Fruit fly (Drosophila melanogaster): ENCODE measurements around the gene kibra.

Gene kibra

DNA sequence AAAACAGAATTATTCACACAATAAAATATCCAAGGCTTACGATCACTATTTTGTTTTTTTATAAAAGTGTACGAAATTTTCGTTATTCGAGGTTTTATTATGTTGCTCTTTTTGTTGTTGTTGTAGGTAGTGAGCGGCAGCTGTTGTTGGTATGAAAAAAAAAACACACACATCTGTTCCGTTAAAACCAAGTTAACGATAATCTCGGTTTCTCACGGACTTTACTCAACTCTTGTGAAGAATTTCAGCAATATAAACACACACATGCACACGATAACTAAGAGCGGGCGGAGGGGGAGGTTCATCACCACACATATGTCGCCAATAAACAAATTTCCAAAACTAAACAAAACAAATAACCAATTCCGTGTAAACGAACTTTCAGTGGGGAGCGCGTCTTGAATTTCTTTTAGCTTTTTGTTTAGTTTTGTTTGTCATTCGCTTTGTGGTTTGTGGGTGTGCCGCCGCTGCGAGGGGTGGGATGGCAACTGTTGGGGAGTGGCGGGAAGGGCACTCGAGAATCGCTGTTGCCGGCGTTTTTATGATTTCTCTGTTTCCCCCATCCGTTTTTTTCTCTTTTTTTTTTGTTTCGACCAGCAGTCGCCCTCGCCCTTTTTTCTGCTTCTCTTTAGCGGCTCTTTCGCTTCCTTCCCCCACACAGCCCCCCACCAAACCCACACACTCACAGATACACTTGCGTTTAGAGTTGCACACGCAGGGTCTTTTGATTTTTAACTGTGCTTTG lies 69.7 kb downstream of the kibra start:
- TF ChIP-seq CG17801 (GFP tag; optimal IDR thresholded peaks at IDR 0.05; ENCODE audit: partially characterized antibody), result no peak

DNA sequence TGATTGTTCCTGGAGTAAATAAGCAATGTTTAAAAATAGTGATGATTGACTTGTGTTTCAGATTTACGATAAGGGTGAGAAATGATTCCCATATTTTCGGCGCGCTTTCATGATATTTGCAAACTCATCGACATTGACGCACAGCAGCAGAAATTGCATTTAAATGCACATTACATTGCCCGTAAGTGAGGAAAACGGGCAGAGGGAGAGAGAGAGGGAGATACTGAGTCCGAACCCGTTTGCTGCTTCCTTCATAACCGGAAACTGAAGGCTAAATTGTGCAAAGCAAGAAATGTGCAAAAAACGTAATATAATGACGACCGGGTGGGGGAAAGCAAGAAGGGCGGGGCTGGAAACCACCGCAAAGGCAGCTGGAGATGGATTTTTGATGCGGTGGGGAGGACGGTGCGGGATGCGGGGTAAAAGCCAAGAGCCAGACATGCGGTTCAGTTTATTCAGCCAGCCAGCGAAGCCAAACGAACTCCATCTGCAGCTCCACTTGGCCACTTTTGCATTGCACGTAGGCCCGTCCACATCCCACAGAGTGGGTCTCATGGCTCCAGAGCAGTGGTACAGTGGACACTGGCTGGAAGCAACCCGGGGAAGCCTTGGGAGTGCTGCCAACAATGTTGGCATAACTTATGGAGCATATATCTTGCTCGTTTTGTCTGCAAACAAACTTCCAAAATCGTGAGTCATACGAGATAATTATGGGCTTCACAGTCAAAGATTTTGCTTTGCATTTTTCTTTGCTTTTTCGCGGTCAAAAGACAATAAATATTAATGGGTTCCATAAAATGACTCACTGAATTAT lies 70.8 kb downstream of the kibra start:
- TF ChIP-seq CG17801 (GFP tag; optimal IDR thresholded peaks at IDR 0.05; ENCODE audit: partially characterized antibody), result no peak

DNA sequence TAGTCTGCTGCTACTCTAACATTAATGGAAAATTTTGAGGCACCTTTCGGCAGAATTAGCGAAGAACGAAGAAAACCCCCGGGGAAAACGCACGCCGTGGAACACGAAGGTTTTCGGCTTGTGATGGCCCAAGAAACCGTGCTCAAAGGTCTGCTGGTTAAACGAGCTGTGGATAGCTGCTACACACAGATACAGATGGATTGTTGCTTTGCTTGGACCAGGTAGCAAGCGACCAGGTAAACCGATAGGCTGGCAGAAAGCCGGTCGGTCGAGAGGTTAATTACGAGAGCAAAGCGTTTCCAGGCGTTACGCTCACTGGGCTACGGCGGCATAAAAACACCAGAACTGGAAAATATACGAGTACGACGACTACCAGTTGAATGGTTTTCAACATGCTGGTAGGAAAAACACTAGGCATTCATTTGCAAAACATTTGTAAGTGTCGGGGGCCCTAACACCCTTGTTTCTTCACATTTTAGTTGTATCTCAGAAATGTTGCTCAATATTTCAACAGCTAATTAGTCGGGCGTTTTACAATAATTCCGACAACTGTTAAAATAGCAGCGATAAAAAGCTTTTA lies 71.7 kb downstream of the kibra start:
- no peak for TF ChIP-seq CG17801 (GFP tag; optimal IDR thresholded peaks at IDR 0.05; ENCODE audit: partially characterized antibody)

DNA sequence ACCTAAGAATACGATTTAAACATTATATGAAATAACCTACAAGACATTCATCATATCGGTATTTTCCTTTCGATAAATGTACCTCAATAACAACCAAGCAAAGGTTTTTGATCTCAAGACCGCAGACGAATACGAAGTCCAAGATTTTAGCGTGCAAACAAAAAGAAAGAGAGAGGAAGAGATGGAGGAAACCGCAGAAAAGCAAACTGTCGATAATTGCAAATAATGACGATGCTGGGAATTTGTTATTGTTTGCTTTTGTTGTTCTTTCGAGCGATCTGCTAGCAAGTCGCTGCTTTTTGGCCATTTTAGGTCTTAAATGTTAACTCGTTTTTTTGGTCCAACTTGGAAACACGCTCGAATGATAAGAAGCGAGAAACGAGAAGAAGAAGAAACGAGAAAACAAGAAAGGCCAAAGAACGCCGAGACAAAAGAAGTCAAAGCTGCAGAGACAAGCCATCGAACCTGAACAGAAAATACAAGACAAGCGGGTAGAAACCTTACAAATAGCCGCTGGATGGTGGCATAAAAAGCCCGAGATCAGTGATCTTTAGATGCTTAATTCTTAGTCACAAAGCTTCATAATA lies 72.9 kb downstream of the kibra start:
- no peak for TF ChIP-seq CG17801 (GFP tag; optimal IDR thresholded peaks at IDR 0.05; ENCODE audit: partially characterized antibody)

DNA sequence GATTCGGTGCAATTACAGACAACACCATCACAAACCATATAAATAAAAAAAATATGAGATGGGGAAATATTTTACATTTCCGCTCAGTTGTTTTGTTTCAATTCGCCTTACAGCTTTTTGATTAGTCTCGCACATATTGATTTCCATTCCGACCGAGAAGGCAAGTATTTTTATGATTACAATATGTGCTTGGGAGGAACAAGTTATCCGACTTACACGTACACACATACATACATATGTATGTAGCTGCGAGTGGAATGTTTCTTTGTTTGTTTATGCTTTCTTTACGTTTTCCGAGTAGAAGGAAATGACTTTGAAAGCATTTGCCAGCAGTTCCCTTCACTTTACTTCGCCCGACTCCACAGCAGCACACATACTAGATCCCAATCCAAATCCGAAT lies 73.7 kb downstream of the kibra start:
- TF ChIP-seq CG17801 (GFP tag; optimal IDR thresholded peaks at IDR 0.05; ENCODE audit: partially characterized antibody), result no peak

DNA sequence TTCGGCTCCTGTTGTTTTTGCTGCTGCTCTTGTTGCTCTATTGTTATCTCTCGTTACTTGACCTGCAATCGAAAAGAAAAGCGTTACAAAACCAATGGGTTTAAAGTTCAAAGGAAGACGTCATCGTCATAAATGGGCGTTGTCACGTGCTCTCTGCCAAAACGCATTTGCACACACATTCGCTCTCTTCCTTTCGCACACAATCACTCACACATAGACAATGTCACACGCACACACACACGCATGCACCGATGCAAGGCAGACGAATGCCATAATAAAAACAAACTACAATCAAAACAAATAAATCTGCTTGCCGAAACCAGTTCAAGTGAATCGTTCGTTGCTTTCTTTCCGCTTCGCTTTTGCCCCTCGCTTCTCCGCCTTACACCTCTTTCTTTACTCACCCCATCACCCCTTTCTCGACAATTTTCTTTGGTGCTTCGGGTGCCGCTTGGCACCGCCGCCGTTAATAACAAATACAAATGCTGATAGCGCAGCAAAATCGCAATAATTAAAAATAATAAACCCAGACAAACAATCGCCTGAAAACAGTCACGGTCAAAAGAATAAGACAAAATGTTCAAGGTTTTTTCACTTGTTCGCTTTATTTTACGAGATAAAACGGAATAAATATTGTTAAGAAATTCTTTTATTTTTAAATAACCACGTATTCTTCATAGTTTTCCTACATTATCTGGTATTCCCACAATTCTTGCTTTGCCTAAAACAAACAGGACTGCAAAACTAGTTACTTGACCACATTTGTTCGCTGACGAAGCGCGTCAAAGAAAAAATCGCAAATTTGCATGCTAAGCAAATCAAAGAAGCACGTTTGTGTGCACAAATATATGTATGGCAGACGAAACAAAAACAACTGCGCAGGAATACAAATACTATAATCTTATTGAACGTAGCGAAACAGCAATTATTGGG lies 74.5 kb downstream of the kibra start:
- TF ChIP-seq CG17801 (GFP tag; optimal IDR thresholded peaks at IDR 0.05; ENCODE audit: partially characterized antibody), result peak; percentile 86

All from ovary, adult (tissue).